Worm (Caenorhabditis elegans): ENCODE results near the gene chil-22.

The chil-22 gene

DNA sequence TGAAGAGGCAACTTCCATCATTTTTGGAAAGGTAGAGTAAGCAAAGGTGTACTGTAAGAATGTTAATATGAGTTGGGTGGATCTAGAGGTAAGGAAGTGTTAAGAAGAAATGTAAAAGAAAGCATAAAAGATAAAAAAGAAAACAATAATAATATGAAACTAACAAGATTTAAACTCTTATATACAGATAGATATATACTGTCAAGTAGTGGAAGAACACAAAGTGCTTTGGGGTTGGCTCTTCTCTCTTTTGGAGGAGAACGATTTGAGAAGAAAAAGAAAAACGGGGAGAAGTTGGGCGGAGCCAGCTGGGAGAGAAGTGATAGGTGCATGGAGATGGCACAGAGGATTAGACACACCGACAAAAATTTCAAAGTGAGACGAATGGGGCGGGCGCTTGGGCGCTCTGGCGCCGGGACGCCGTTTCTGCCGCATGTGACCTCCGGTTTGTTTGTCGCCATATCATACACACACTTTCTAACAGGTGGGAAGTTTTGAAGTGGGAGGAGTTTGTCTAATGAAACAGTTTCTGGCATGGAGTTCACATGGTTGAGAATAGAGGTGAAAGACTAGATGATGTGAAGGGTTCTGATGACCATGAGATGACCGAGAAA lies 21.4 kb upstream of the chil-22 start, which contains the start of gene T19H5.4 (continued):
- no peak for TF ChIP-seq lin-35 (GFP tag; optimal IDR thresholded peaks at IDR 0.05)
- no peak for TF ChIP-seq Y56A3A.18 (GFP tag; IDR thresholded peaks at IDR 0.05)
- TF ChIP-seq tbx-9 (tag; optimal IDR thresholded peaks at IDR 0.05; ENCODE audit: borderline replicate concordance): no peak
- TF ChIP-seq madf-6 (GFP tag; IDR thresholded peaks at IDR 0.05): no peak
- TF ChIP-seq F39B2.1 (GFP tag; IDR thresholded peaks at IDR 0.05): no peak
- no peak for TF ChIP-seq mel-28 (tag; optimal IDR thresholded peaks at IDR 0.05; ENCODE audit: borderline replicate concordance)
- TF ChIP-seq aptf-3 (GFP tag; IDR thresholded peaks at IDR 0.05): no peak
- no peak for TF ChIP-seq rec-8 (tag; optimal IDR thresholded peaks at IDR 0.05)
- TF ChIP-seq attf-6 (GFP tag; IDR thresholded peaks at IDR 0.05): no peak
- peak; percentile 52; the same call in 1 of the 2 replicates for TF ChIP-seq lin-26 (GFP tag; IDR thresholded peaks at IDR 0.05)
- no peak for TF ChIP-seq fkh-3 (tag; optimal IDR thresholded peaks at IDR 0.05)
- TF ChIP-seq dpff-1 (tag; optimal IDR thresholded peaks at IDR 0.05): no peak
- TF ChIP-seq dpl-1 (GFP tag; optimal IDR thresholded peaks at IDR 0.05): no peak
- TF ChIP-seq F52B5.7 (tag; optimal IDR thresholded peaks at IDR 0.05): no peak
- no peak for TF ChIP-seq snpc-3.4 (tag; optimal IDR thresholded peaks at IDR 0.05)
- no peak for TF ChIP-seq lir-1 (GFP tag; conservative IDR thresholded peaks at IDR 0.05)
- TF ChIP-seq chd-7 (tag; optimal IDR thresholded peaks at IDR 0.05): peak; percentile 70
- no peak for TF ChIP-seq tlf-1 (GFP tag; optimal IDR thresholded peaks at IDR 0.05)
- TF ChIP-seq B0336.3 (GFP tag; IDR thresholded peaks at IDR 0.05): peak; percentile 56; the same call in 1 of the 2 replicates
- no peak for TF ChIP-seq Y53G8AR.9 (GFP tag; conservative IDR thresholded peaks at IDR 0.05)
- TF ChIP-seq Y95B8A.8 (GFP tag; IDR thresholded peaks at IDR 0.05): no peak
- no peak for TF ChIP-seq madf-3 (GFP tag; IDR thresholded peaks at IDR 0.05)
- no peak for TF ChIP-seq F57A8.1 (GFP tag; optimal IDR thresholded peaks at IDR 0.05)
- peak; percentile 33; the same call in 1 of the 2 replicates for TF ChIP-seq mcd-1 (GFP tag; IDR thresholded peaks at IDR 0.05)
- no peak for TF ChIP-seq Y79H2A.3 (GFP tag; conservative IDR thresholded peaks at IDR 0.05)
- peak; percentile 48 for TF ChIP-seq atf-7 (tag; optimal IDR thresholded peaks at IDR 0.05)
- peak; percentile 62; the same call in 1 of the 2 replicates for TF ChIP-seq K11D2.4 (GFP tag; IDR thresholded peaks at IDR 0.05)
- TF ChIP-seq T26A5.8 (tag; optimal IDR thresholded peaks at IDR 0.05): no peak
- TF ChIP-seq F10E7.11 (tag; optimal IDR thresholded peaks at IDR 0.05): no peak
- no peak for TF ChIP-seq akir-1 (GFP tag; optimal IDR thresholded peaks at IDR 0.05)

DNA sequence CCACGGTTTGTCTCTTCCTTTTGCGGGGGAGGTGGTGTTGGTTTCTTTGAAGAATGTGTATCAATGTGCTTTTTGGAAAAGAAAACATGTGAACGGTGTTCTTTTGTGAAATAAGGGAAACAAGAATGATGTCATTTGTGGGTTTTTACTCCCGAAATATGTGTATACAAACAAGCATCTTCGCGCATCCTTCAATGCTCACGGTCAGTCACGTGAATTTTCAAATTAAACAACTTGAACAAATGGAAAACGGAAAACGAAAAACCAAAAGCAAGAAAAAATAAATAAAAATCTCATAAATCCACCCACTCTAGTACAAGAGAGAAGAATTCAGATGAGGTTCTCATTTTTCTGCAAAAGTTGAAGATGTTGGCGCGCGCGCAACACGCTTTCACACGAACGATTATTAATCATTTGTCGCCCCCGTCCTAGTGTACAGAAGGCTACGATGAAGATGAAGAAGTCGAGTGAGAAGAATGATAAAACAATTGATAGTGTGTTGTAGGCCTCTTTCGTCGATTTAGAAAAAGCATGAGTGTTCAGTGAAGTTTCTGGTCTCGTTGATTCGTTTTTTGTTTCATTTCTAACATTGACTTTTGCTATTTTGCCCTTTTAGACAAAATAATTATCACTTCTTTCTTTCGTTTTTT lies 19.2 kb upstream of the chil-22 start:
- TF ChIP-seq rpc-1 (optimal IDR thresholded peaks at IDR 0.05) (no peak), rpc-1 (tag; optimal IDR thresholded peaks at IDR 0.05) (no peak), C17E4.6 (GFP tag; IDR thresholded peaks at IDR 0.05) (no peak), F49E8.2 (tag; optimal IDR thresholded peaks at IDR 0.05; ENCODE audit: insufficient read depth) (no peak), mes-4 (tag; optimal IDR thresholded peaks at IDR 0.05) (no peak), F39B2.1 (GFP tag; IDR thresholded peaks at IDR 0.05) (no peak), mel-28 (tag; optimal IDR thresholded peaks at IDR 0.05; ENCODE audit: borderline replicate concordance) (no peak), tbx-9 (tag; optimal IDR thresholded peaks at IDR 0.05; ENCODE audit: borderline replicate concordance) (no peak), F10E7.11 (tag; optimal IDR thresholded peaks at IDR 0.05) (no peak), egl-18 (GFP tag; IDR thresholded peaks at IDR 0.05) (no peak), athp-1 (tag; optimal IDR thresholded peaks at IDR 0.05) (no peak), F33H1.4 (GFP tag; IDR thresholded peaks at IDR 0.05) (no peak), hrde-1 (tag; optimal IDR thresholded peaks at IDR 0.05; ENCODE audit: borderline replicate concordance) (no peak), ccch-3 (GFP tag; optimal IDR thresholded peaks at IDR 0.05) (no peak), xnd-1 (tag; optimal IDR thresholded peaks at IDR 0.05) (no peak), sptf-2 (GFP tag; optimal IDR thresholded peaks at IDR 0.05) (no peak)
